Fruit fly (Drosophila melanogaster) Kc167 (cell line): ENCODE data around the gene CG6230.

Experiments used
- Myc ChIP-seq: fragments of >200 bp; optimal IDR thresholded peaks from 2 replicates; lab custom pipeline; 2017; ENCODE audit warnings: missing external identifiers
- Sin3A ChIP-seq: fragments of >200 bp; optimal IDR thresholded peaks from 2 replicates; lab custom pipeline; 2018; ENCODE audit warnings: missing external identifiers
- h ChIP-seq: fragments of >200 bp; optimal IDR thresholded peaks from 3 replicates; lab custom pipeline; 2018; ENCODE audit warnings: missing external identifiers
- psq ChIP-seq: fragments of >200 bp; optimal IDR thresholded peaks from 2 replicates; lab custom pipeline; 2017; ENCODE audit warnings: missing external identifiers
- ttk ChIP-seq: sonication (Bioruptor generic); optimal IDR thresholded peaks from 2 replicates; lab custom pipeline; 2017; ENCODE audit warnings: missing external identifiers

DNA sequence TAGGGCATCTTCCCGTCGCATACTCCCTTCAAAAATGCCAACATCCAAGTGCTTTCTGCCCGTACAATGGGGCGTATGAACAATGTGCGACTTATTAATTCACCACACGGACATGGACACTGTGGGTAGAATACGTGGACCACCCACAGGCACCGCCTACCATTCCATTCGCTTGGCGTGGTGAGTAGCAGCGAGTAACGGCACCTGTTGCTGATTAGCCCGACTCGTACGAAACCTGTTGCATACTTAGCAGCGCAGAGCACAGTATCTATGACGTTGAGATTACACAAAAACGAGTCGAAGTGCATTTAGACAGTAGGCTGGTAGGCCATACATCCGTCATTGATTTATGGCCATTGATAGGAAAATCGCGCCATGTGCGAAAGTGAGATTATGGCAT, 38.1 kb downstream of the CG6230 start:
- TF ChIP-seq ttk, result no peak
- TF ChIP-seq psq, result no peak
- no peak for TF ChIP-seq h (lab: Kevin White, UChicago)
- no peak for TF ChIP-seq Sin3A (lab: Kevin White, UChicago)
- TF ChIP-seq Myc (lab: Kevin White, UChicago), result no peak
